Worm (Caenorhabditis elegans): ENCODE measurements around the gene F53E10.5.

F53E10.5 gene

DNA sequence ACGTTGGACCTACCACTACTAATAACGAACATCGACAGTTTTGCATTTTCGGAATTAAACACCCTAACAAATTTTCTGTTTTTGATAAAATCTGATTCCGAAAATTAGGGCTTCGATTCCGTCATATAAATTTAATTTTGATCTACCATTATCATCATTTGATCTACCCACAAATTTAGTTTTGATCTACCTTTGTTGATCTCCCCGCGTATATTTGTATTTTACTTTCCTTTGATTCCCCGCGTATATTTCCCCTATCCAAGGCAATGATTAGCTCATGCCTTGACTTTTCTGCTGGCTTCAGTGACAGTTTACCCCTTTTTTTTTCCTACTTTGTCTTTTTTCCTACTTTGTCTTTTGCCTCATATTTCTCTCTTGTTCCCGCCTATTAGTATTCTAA, 8.9 kb downstream of the F53E10.5 start (continued):
- TF ChIP-seq D2030.7 (GFP tag; IDR thresholded peaks at IDR 0.05) (no peak), rpc-1 (optimal IDR thresholded peaks at IDR 0.05) (no peak), rpc-1 (tag; optimal IDR thresholded peaks at IDR 0.05) (no peak), dpff-1 (tag; optimal IDR thresholded peaks at IDR 0.05) (no peak), somi-1 (GFP tag; optimal IDR thresholded peaks at IDR 0.05) (no peak), lsy-27 (tag; optimal IDR thresholded peaks at IDR 0.05; ENCODE audit: borderline replicate concordance, insufficient read depth) (no peak), B0336.3 (GFP tag; IDR thresholded peaks at IDR 0.05) (no peak), F57A8.1 (GFP tag; optimal IDR thresholded peaks at IDR 0.05) (no peak), unc-130 (GFP tag; optimal IDR thresholded peaks at IDR 0.05) (no peak), F39B2.1 (GFP tag; IDR thresholded peaks at IDR 0.05) (no peak), F57C9.4 (tag; optimal IDR thresholded peaks at IDR 0.05) (no peak), pha-4 (tag; optimal IDR thresholded peaks at IDR 0.05) (no peak), dpl-1 (GFP tag; optimal IDR thresholded peaks at IDR 0.05) (peak; percentile 47), ama-1 (optimal IDR thresholded peaks at IDR 0.05) (no peak), ama-1 (GFP tag; optimal IDR thresholded peaks at IDR 0.05) (no peak), B0035.1 (tag; optimal IDR thresholded peaks at IDR 0.05) (no peak), xnd-1 (tag; optimal IDR thresholded peaks at IDR 0.05) (peak; percentile 30), K11D2.4 (GFP tag; IDR thresholded peaks at IDR 0.05) (no peak), atf-7 (tag; optimal IDR thresholded peaks at IDR 0.05) (no peak), egrh-3 (GFP tag; IDR thresholded peaks at IDR 0.05) (no peak), Y67H2A.10 (GFP tag; conservative IDR thresholded peaks at IDR 0.05) (no peak)

DNA sequence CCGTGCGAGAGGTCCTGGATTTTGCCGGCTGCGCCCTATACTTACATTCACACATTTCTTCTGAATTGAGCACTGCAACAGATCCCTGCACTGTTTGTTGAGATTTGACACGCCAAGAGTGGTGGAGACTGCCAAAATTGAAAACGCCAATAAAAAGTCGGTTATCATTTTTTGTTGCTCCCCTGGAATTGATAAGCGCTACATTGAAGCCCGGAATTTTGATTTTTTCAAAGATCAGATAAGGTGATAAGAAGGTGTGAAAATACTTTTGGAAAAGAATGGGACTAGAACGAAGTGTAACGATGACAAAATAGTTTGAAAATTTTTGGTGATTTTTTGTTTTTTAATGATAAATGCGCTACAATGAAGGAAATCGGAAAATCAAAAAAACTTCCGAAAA, 13.0 kb downstream of the F53E10.5 start, which contains the start of gene C29G2.6:
Gene C29G2.6, minus strand, starts transcription at position 182 of the 400 bp plus-strand sequence.
- TF ChIP-seq nhr-80 (tag; optimal IDR thresholded peaks at IDR 0.05) (peak; percentile 42), madf-8 (GFP tag; conservative IDR thresholded peaks at IDR 0.05) (no peak)

DNA sequence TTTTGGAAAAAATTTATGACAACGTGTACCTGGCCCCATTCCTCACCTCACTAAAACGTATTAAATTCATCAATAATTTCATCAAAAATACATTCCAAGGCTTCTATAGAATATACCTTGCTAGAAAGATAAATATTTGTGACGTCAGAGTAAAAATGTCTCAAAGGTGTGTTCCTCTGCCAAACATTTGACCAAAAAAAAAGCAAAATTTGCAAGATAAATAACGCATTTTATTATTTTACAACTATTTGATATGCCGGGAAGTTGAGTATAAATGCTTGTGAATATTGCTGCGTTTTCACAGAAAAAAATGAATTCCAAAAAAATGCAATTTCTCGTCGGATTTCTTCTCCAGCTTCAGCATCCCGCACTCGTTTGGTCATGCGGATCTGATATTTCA, 18.1 kb downstream of the F53E10.5 start, which contains the start of gene C29G2.3:
Gene C29G2.3, plus strand, starts transcription at position 301 of the 400 bp plus-strand sequence.
- TF ChIP-seq ztf-25 (GFP tag; IDR thresholded peaks at IDR 0.05) (no peak), ztf-26 (tag; optimal IDR thresholded peaks at IDR 0.05) (no peak), B0336.3 (GFP tag; IDR thresholded peaks at IDR 0.05) (no peak), madf-6 (GFP tag; IDR thresholded peaks at IDR 0.05) (no peak)

DNA sequence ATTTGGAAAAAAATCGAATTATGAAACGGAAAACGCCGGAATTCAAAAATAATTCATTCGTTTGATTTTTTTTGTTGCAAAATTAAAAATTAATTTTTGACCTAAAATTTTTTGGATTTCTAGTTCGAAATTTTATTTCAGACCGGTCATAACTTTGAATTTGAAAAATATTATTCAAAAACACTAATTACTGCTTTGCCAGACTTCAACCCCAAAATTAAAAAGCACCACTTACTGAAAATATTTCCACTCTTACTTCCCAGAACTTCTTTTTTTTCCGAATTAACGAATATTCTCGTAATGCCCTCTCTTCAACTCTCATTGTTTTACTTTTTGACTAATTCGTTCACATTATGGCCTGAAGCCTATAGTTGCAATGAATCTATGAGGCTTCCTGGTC, 21.1 kb downstream of the F53E10.5 start, which contains the start of gene srt-4:
Gene srt-4, plus strand, starts transcription at position 301 of the 400 bp plus-strand sequence.
- TF ChIP-seq tbx-9 (tag; optimal IDR thresholded peaks at IDR 0.05; ENCODE audit: borderline replicate concordance) (no peak), nhr-179 (tag; optimal IDR thresholded peaks at IDR 0.05) (no peak), snpc-1.3 (tag; optimal IDR thresholded peaks at IDR 0.05; ENCODE audit: insufficient read depth) (no peak), die-1 (tag; optimal IDR thresholded peaks at IDR 0.05) (no peak), hmg-1.2 (GFP tag; IDR thresholded peaks at IDR 0.05) (no peak)

DNA sequence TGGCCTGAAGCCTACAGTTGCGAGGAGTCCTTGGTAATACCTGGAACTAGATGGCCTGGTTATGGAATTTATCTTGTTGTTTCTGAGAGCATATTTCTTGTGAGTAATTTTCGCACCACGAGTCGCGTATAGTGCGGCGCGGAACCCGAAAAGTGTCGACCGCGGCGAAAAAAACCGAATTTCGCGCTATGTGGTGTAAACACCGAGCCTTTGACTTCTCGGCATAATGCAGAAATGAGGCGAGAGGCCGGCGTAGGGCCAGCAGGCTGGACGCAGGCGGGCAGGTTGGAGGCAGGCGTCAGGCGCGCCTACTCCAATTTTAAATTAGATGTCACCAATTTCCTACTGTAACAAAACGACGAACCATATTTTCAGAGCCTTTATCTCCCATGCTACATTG, 23.0 kb downstream of the F53E10.5 start:
- TF ChIP-seq zfh-2 (GFP tag; conservative IDR thresholded peaks at IDR 0.05): peak; percentile 79
- TF ChIP-seq sea-2 (GFP tag; IDR thresholded peaks at IDR 0.05): no peak
- TF ChIP-seq snpc-1.1 (tag; optimal IDR thresholded peaks at IDR 0.05; ENCODE audit: insufficient read depth): peak; percentile 32
- TF ChIP-seq snpc-4 (GFP tag; optimal IDR thresholded peaks at IDR 0.05): no peak
- TF ChIP-seq snpc-4 (tag; optimal IDR thresholded peaks at IDR 0.05): peak in 2 of 4 experiments; percentile 63 to 80
- TF ChIP-seq egl-18 (GFP tag; IDR thresholded peaks at IDR 0.05): 0 out of 2 replicates have a peak, but pooled peaks have one; percentile 27
- 0 out of 2 replicates have a peak, but pooled peaks have one; percentile 14 for TF ChIP-seq mcd-1 (GFP tag; IDR thresholded peaks at IDR 0.05)
- no peak for TF ChIP-seq xnd-1 (tag; optimal IDR thresholded peaks at IDR 0.05)
- TF ChIP-seq hmg-1.2 (GFP tag; IDR thresholded peaks at IDR 0.05): peak; percentile 53
